Worm (Caenorhabditis elegans): ENCODE data around the gene ZC21.10.

Gene ZC21.10

ce11 chrIII:8503341-8503740, 26.5 kb upstream of the ZC21.10 start:
- TF ChIP-seq ceh-22 (tag; optimal IDR thresholded peaks at IDR 0.05) (no peak), pros-1 (tag; optimal IDR thresholded peaks at IDR 0.05) (peak; percentile 10), hlh-6 (tag; optimal IDR thresholded peaks at IDR 0.05) (no peak), eyg-1 (tag; optimal IDR thresholded peaks at IDR 0.05) (no peak), dve-1 (tag; optimal IDR thresholded peaks at IDR 0.05) (no peak), F13H6.1 (tag; optimal IDR thresholded peaks at IDR 0.05) (no peak), dmd-4 (tag; optimal IDR thresholded peaks at IDR 0.05; ENCODE audit: borderline replicate concordance) (no peak), ceh-31 (tag; optimal IDR thresholded peaks at IDR 0.05) (peak; percentile 61), Y22D7AL.16 (tag; optimal IDR thresholded peaks at IDR 0.05) (no peak), ref-2 (tag; optimal IDR thresholded peaks at IDR 0.05) (no peak), ets-4 (tag; optimal IDR thresholded peaks at IDR 0.05) (no peak), sdc-2 (tag; optimal IDR thresholded peaks at IDR 0.05) (no peak), unc-55 (GFP tag; optimal IDR thresholded peaks at IDR 0.05) (no peak), nfya-1 (tag; optimal IDR thresholded peaks at IDR 0.05) (peak; percentile 34)

- TF ChIP-seq ceh-30 (tag; optimal IDR thresholded peaks at IDR 0.05) (no peak), zip-5 (tag; optimal IDR thresholded peaks at IDR 0.05) (no peak), ceh-19 (GFP tag; optimal IDR thresholded peaks at IDR 0.05) (no peak), elt-4 (tag; optimal IDR thresholded peaks at IDR 0.05) (no peak), elt-2 (tag; optimal IDR thresholded peaks at IDR 0.05) (no peak), pros-1 (tag; optimal IDR thresholded peaks at IDR 0.05) (no peak), unc-3 (GFP tag; conservative IDR thresholded peaks at IDR 0.05) (no peak), unc-3 (tag; optimal IDR thresholded peaks at IDR 0.05) (no peak), dmd-4 (tag; optimal IDR thresholded peaks at IDR 0.05; ENCODE audit: borderline replicate concordance) (no peak), ama-1 (optimal IDR thresholded peaks at IDR 0.05) (no peak)
Observed at ce11 chrIII:8504176-8504763, 25.6 kb upstream of the ZC21.10 start.

ce11 chrIII:8506348-8506747, 23.5 kb upstream of the ZC21.10 start:
- TF ChIP-seq K02D7.2 (tag; optimal IDR thresholded peaks at IDR 0.05) (no peak), nfya-1 (tag; optimal IDR thresholded peaks at IDR 0.05) (peak; percentile 53)

- no peak for TF ChIP-seq tbx-2 (tag; optimal IDR thresholded peaks at IDR 0.05)
- no peak for TF ChIP-seq ceh-24 (tag; optimal IDR thresholded peaks at IDR 0.05)
- TF ChIP-seq che-1 (tag; optimal IDR thresholded peaks at IDR 0.05), result no peak
- TF ChIP-seq dve-1 (tag; optimal IDR thresholded peaks at IDR 0.05), result no peak
- no peak for TF ChIP-seq mec-3 (tag; optimal IDR thresholded peaks at IDR 0.05; ENCODE audit: borderline replicate concordance)
- no peak for TF ChIP-seq pat-9 (tag; optimal IDR thresholded peaks at IDR 0.05)
- TF ChIP-seq eyg-1 (tag; optimal IDR thresholded peaks at IDR 0.05), result no peak
- no peak for TF ChIP-seq fkh-10 (GFP tag; optimal IDR thresholded peaks at IDR 0.05)
- TF ChIP-seq hlh-13 (GFP tag; optimal IDR thresholded peaks at IDR 0.05), result no peak
- no peak for TF ChIP-seq sdc-2 (tag; optimal IDR thresholded peaks at IDR 0.05)
- no peak for TF ChIP-seq T23F11.4 (GFP tag; optimal IDR thresholded peaks at IDR 0.05)
- TF ChIP-seq Y22D7AL.16 (tag; optimal IDR thresholded peaks at IDR 0.05), result no peak
- TF ChIP-seq pros-1 (tag; optimal IDR thresholded peaks at IDR 0.05), result no peak
- TF ChIP-seq unc-42 (tag; optimal IDR thresholded peaks at IDR 0.05), result no peak
- TF ChIP-seq fkh-6 (tag; optimal IDR thresholded peaks at IDR 0.05), result no peak
Observed at ce11 chrIII:8509218-8509617, 20.7 kb upstream of the ZC21.10 start.

ce11 chrIII:8509644-8510393, 20.1 kb upstream of the ZC21.10 start:
- TF ChIP-seq ref-2 (tag; optimal IDR thresholded peaks at IDR 0.05) (peak; percentile 5), ceh-14 (tag; optimal IDR thresholded peaks at IDR 0.05) (peak; percentile 78), ceh-31 (tag; optimal IDR thresholded peaks at IDR 0.05) (peak; percentile 71), ets-4 (tag; optimal IDR thresholded peaks at IDR 0.05) (no peak), unc-42 (tag; optimal IDR thresholded peaks at IDR 0.05) (peak; percentile 97), pha-4 (tag; optimal IDR thresholded peaks at IDR 0.05) (no peak), C08G9.2 (tag; optimal IDR thresholded peaks at IDR 0.05) (no peak), mec-3 (tag; optimal IDR thresholded peaks at IDR 0.05; ENCODE audit: borderline replicate concordance) (no peak)

Data from whole organism, late embryonic.